Worm (Caenorhabditis elegans) whole organism, late embryonic: ENCODE measurements around the gene ZK809.1.
A peak's percentile ranks its signal among the peaks of the same experiment; 100 is the strongest.

ENCODE experiments used
- C38D4.7 ChIP-seq: fragments of 200-800 bp; sonication (Bioruptor generic); optimal IDR thresholded peaks from 2 replicates; lab custom pipeline; 2018; ENCODE audit warnings: mild to moderate bottlenecking, missing genetic modification characterization, moderate library complexity, missing compliant biosample characterization
- F13H6.1 ChIP-seq: sonication (generic microtip); optimal IDR thresholded peaks from 2 replicates; lab custom pipeline; 2016; ENCODE audit warnings: missing genetic modification characterization, missing compliant biosample characterization
- K02D7.2 ChIP-seq: sonication (generic microtip); optimal IDR thresholded peaks from 2 replicates; lab custom pipeline; 2017; ENCODE audit warnings: mild to moderate bottlenecking, missing genetic modification characterization, missing compliant biosample characterization
- K09A11.1 ChIP-seq: sonication (generic microtip); optimal IDR thresholded peaks from 2 replicates; lab custom pipeline; 2017; ENCODE audit warnings: antibody characterized with exemption, mild to moderate bottlenecking, missing genetic modification characterization, missing compliant biosample characterization; ENCODE audit not compliant: insufficient read depth
- T23F11.4 ChIP-seq: fragments of 200-800 bp; sonication (Bioruptor generic); optimal IDR thresholded peaks from 2 replicates; lab custom pipeline; 2018; ENCODE audit warnings: mild to moderate bottlenecking, missing genetic modification characterization, missing compliant biosample characterization
- ceh-18 ChIP-seq: sonication (generic microtip); optimal IDR thresholded peaks from 2 replicates; lab custom pipeline; 2016; ENCODE audit warnings: missing genetic modification characterization, missing compliant biosample characterization
- ceh-2 ChIP-seq: sonication (generic microtip); optimal IDR thresholded peaks from 2 replicates; lab custom pipeline; 2016; ENCODE audit warnings: missing genotype, missing genetic modification characterization, missing compliant biosample characterization
- ceh-24 ChIP-seq: sonication (generic microtip); optimal IDR thresholded peaks from 2 replicates; lab custom pipeline; 2016; ENCODE audit warnings: mild to moderate bottlenecking, missing genetic modification characterization, missing compliant biosample characterization
- ceh-30 ChIP-seq: fragments of 150-350 bp; optimal IDR thresholded peaks from 2 replicates; lab custom pipeline; 2014; ENCODE audit warnings: missing biosample characterization, missing genetic modification characterization
- ceh-31 ChIP-seq: sonication (generic microtip); optimal IDR thresholded peaks from 2 replicates; lab custom pipeline; 2016; ENCODE audit warnings: missing genetic modification characterization, missing compliant biosample characterization
- ceh-34 ChIP-seq: sonication (generic microtip); optimal IDR thresholded peaks from 2 replicates; lab custom pipeline; 2016; ENCODE audit warnings: mild to moderate bottlenecking, missing genetic modification characterization, missing compliant biosample characterization
- ceh-45 ChIP-seq: fragments of 200-800 bp; sonication (Bioruptor generic); IDR thresholded peaks from 2 replicates; pipeline ENCODE4 v1.3.6; 2022; ENCODE audit warnings: missing genetic modification reagents, missing genetic modification characterization, missing compliant biosample characterization
- ceh-48 ChIP-seq: sonication (generic microtip); optimal IDR thresholded peaks from 2 replicates; lab custom pipeline; 2016; ENCODE audit warnings: missing genetic modification characterization, inconsistent platforms, missing compliant biosample characterization
- dmd-4 ChIP-seq: sonication (generic microtip); optimal IDR thresholded peaks from 2 replicates; lab custom pipeline; 2016; ENCODE audit warnings: borderline replicate concordance, missing genetic modification characterization, missing compliant biosample characterization
- dve-1 ChIP-seq: sonication (generic microtip); optimal IDR thresholded peaks from 2 replicates; lab custom pipeline; 2017; ENCODE audit warnings: antibody characterized with exemption, mild to moderate bottlenecking, missing genetic modification characterization, missing compliant biosample characterization
- elt-2 ChIP-seq: sonication (generic microtip); optimal IDR thresholded peaks from 2 replicates; lab custom pipeline; 2016; ENCODE audit warnings: missing genetic modification reagents, missing genetic modification characterization, missing compliant biosample characterization
- elt-4 ChIP-seq: sonication (generic microtip); optimal IDR thresholded peaks from 2 replicates; lab custom pipeline; 2016; ENCODE audit warnings: missing genetic modification characterization, missing compliant biosample characterization
- ets-4 ChIP-seq: sonication (generic microtip); optimal IDR thresholded peaks from 2 replicates; lab custom pipeline; 2016; ENCODE audit warnings: missing genetic modification characterization, missing compliant biosample characterization
- eyg-1 ChIP-seq: sonication (generic microtip); optimal IDR thresholded peaks from 2 replicates; lab custom pipeline; 2016; ENCODE audit warnings: missing genotype, missing genetic modification characterization, missing compliant biosample characterization
- fax-1 ChIP-seq: sonication (generic microtip); optimal IDR thresholded peaks from 2 replicates; lab custom pipeline; 2016; ENCODE audit warnings: missing genotype, missing genetic modification characterization, missing compliant biosample characterization
- fkh-6 ChIP-seq: sonication (generic microtip); optimal IDR thresholded peaks from 2 replicates; lab custom pipeline; 2016; ENCODE audit warnings: missing genetic modification characterization, missing compliant biosample characterization
- hlh-15 ChIP-seq: sonication (generic microtip); optimal IDR thresholded peaks from 2 replicates; lab custom pipeline; 2016; ENCODE audit warnings: missing genetic modification characterization, missing compliant biosample characterization
- hlh-8 ChIP-seq: sonication (generic microtip); optimal IDR thresholded peaks from 2 replicates; lab custom pipeline; 2016; ENCODE audit warnings: missing genotype, missing genetic modification characterization, missing compliant biosample characterization
- lim-6 ChIP-seq: sonication (generic microtip); optimal IDR thresholded peaks from 2 replicates; lab custom pipeline; 2016; ENCODE audit warnings: missing genetic modification characterization, missing compliant biosample characterization
- lin-11 ChIP-seq: fragments of 200-800 bp; sonication (Bioruptor generic); optimal IDR thresholded peaks from 2 replicates; lab custom pipeline; 2018; ENCODE audit warnings: mild to moderate bottlenecking, missing genetic modification characterization, missing compliant biosample characterization
- mec-3 ChIP-seq: sonication (generic microtip); optimal IDR thresholded peaks from 2 replicates; lab custom pipeline; 2016; ENCODE audit warnings: borderline replicate concordance, missing genetic modification characterization, missing compliant biosample characterization
- nfya-1 ChIP-seq: sonication (generic microtip); optimal IDR thresholded peaks from 2 replicates; lab custom pipeline; 2017; ENCODE audit warnings: missing genetic modification characterization, mild to moderate bottlenecking, missing compliant biosample characterization, antibody characterized with exemption, moderate library complexity
- nhr-232 ChIP-seq: sonication (generic microtip); optimal IDR thresholded peaks from 2 replicates; lab custom pipeline; 2016; ENCODE audit warnings: missing genetic modification characterization, missing compliant biosample characterization
- npax-4 ChIP-seq: sonication (generic microtip); optimal IDR thresholded peaks from 2 replicates; lab custom pipeline; 2016; ENCODE audit warnings: missing genetic modification characterization, missing compliant biosample characterization
- odd-2 ChIP-seq: sonication (generic microtip); optimal IDR thresholded peaks from 2 replicates; lab custom pipeline; 2017; ENCODE audit warnings: antibody characterized with exemption, mild to moderate bottlenecking, missing genetic modification characterization, missing compliant biosample characterization
- pag-3 ChIP-seq: sonication (generic microtip); optimal IDR thresholded peaks from 2 replicates; lab custom pipeline; 2016; ENCODE audit warnings: missing compliant biosample characterization, missing genetic modification characterization, borderline replicate concordance
- pat-9 ChIP-seq: fragments of 200-800 bp; sonication (Bioruptor generic); optimal IDR thresholded peaks from 2 replicates; lab custom pipeline; 2018; ENCODE audit warnings: mild to moderate bottlenecking, missing genetic modification characterization, moderate library complexity, missing compliant biosample characterization
- pax-1 ChIP-seq: fragments of 150-350 bp; optimal IDR thresholded peaks from 2 replicates; lab custom pipeline; 2014; ENCODE audit warnings: missing biosample characterization, missing genetic modification characterization
- pha-2 ChIP-seq: sonication (generic microtip); optimal IDR thresholded peaks from 2 replicates; lab custom pipeline; 2017; ENCODE audit warnings: mild to moderate bottlenecking, missing genetic modification characterization, missing compliant biosample characterization
- pha-4 ChIP-seq: fragments of 150-350 bp; optimal IDR thresholded peaks from 2 replicates; lab custom pipeline; 2018; ENCODE audit warnings: missing biosample characterization, missing genetic modification reagents, missing genetic modification characterization
- pros-1 ChIP-seq: fragments of 150-350 bp; optimal IDR thresholded peaks from 2 replicates; lab custom pipeline; 2014; ENCODE audit warnings: missing biosample characterization, missing genetic modification reagents, missing genetic modification characterization
- rnt-1 ChIP-seq: sonication (generic microtip); optimal IDR thresholded peaks from 2 replicates; lab custom pipeline; 2016; ENCODE audit warnings: missing genetic modification characterization, missing compliant biosample characterization
- syd-9 ChIP-seq: sonication (generic microtip); optimal IDR thresholded peaks from 2 replicates; lab custom pipeline; 2016; ENCODE audit warnings: mild to moderate bottlenecking, missing genetic modification characterization, moderate library complexity, missing compliant biosample characterization
- tbx-2 ChIP-seq: sonication (generic microtip); optimal IDR thresholded peaks from 2 replicates; lab custom pipeline; 2016; ENCODE audit warnings: missing genetic modification characterization, missing compliant biosample characterization
- tbx-7 ChIP-seq: sonication (generic microtip); optimal IDR thresholded peaks from 2 replicates; lab custom pipeline; 2016; ENCODE audit warnings: missing genotype, missing genetic modification characterization, missing compliant biosample characterization
- unc-3 ChIP-seq, 2 experiments: fragments of 200-800 bp in 1 of 2; sonication (Bioruptor generic) in 1 of 2; sonication (generic microtip) in 1 of 2; conservative IDR thresholded peaks in 1 of 2; optimal IDR thresholded peaks in 1 of 2; 2 replicates each; pipeline versions ENCODE4 v1.3.6 to Lab custom; 2016 to 2022; ENCODE audit warnings: missing compliant biosample characterization in 2 of 2, missing genetic modification characterization in 2 of 2, missing genetic modification reagents in 1 of 2
- unc-42 ChIP-seq: sonication (generic microtip); optimal IDR thresholded peaks from 2 replicates; lab custom pipeline; 2016; ENCODE audit warnings: missing genotype, missing genetic modification characterization, missing compliant biosample characterization
- unc-55 ChIP-seq: sonication (generic microtip); optimal IDR thresholded peaks from 2 replicates; lab custom pipeline; 2017; ENCODE audit warnings: missing biosample characterization, missing genetic modification reagents, missing genetic modification characterization
- zip-5 ChIP-seq: sonication (generic microtip); optimal IDR thresholded peaks from 2 replicates; lab custom pipeline; 2016; ENCODE audit warnings: missing genetic modification characterization, missing compliant biosample characterization

The ZK809.1 gene

DNA sequence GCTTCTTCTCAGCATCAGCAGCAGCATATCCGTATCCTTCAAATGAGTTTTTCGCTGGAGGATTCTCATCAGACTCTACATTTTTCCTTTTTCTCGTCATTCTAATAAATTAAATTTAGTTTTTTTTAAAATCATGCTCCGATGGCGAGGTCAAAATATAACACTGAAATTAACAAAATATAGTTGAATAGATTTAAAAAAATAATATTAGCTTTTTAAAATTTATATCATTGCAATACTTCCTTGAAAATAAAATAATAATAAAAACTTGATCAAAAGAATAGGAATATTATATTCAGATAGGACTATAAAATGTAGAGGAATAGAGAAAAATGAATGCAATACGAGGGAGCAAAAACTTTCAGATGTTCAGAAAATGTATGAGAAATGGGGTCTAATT lies 46.1 kb downstream of the ZK809.1 start, which contains the start of gene ZK792.5:
ZK792.5 (minus strand) TSS at position 101 of the 400 bp plus-strand sequence.
- TF ChIP-seq dve-1 (tag; lab: Kevin White, UChicago) = no peak
- TF ChIP-seq ets-4 (tag; lab: Kevin White, UChicago) = no peak
- TF ChIP-seq pax-1 (tag; lab: Kevin White, UChicago) = no peak
- TF ChIP-seq K09A11.1 = no peak
- no peak for TF ChIP-seq unc-55 (GFP tag; lab: Kevin White, UChicago)
- no peak for TF ChIP-seq npax-4 (tag; lab: Kevin White, UChicago)
- no peak for TF ChIP-seq K02D7.2 (tag; lab: Kevin White, UChicago)
- TF ChIP-seq pros-1 (tag; lab: Kevin White, UChicago) = no peak
- TF ChIP-seq zip-5 (tag; lab: Kevin White, UChicago) = no peak
- no peak for TF ChIP-seq lin-11 (tag; lab: Kevin White, UChicago)
- no peak for TF ChIP-seq rnt-1 (tag; lab: Kevin White, UChicago)
- no peak for TF ChIP-seq dmd-4 (tag; lab: Kevin White, UChicago)
- TF ChIP-seq, all 69 proteins: peak for 0

DNA sequence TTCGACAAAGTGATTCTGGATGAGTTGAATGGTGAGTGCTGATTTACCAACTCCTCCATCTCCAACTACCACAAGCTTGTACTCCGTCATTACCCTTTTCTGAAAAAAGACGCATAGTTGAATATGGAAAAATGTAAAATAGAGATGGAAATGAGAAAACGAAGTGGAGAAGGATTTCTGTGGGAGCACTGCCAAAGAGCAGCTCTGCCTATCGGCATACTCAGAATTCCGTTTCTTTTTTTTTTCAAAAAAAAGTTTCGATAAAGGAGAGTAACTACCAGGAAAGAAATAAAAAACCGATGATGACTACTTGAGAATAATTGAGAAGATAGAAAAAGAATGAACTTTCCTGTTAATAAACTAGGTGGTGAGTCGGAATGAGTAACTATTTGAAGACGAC lies 49.1 kb downstream of the ZK809.1 start, which contains the start of gene let-60:
let-60 (minus strand) TSS at position 101 of the 400 bp plus-strand sequence.
- TF ChIP-seq T23F11.4 (no peak), dmd-4 (tag; lab: Kevin White, UChicago) (no peak), mec-3 (no peak), lim-6 (tag; lab: Kevin White, UChicago) (no peak), C38D4.7 (GFP tag; lab: Kevin White, UChicago) (no peak), ceh-45 (GFP tag; lab: Robert Waterston, UW) (no peak), pha-4 (tag; lab: Kevin White, UChicago) (no peak), hlh-15 (tag; lab: Kevin White, UChicago) (no peak), ceh-30 (tag; lab: Kevin White, UChicago) (no peak), eyg-1 (tag; lab: Kevin White, UChicago) (no peak), K09A11.1 (no peak), rnt-1 (tag; lab: Kevin White, UChicago) (no peak)

DNA sequence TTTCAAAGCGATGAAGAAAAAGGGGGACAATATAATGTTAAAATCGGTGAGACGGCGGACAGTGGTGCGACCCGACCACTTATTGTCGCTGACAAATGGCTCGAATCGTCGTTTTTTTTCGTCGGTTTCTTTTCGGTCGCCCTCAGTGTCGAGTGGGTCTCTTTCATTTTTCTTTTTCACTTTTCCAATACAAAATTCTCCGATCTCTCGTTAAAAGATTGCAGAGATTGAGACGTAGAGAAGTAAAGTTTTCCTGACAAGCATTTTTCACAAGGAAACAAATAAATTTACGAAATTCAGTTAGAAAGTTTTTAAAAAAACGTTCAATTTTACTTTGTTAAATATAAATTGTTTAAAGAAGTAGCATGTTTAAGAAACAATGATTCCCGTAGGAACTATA lies 49.6 kb downstream of the ZK809.1 start:
- TF ChIP-seq ceh-24 (no peak), lim-6 (tag; lab: Kevin White, UChicago) (no peak), T23F11.4 (no peak), hlh-8 (tag; lab: Kevin White, UChicago) (no peak), tbx-2 (tag; lab: Kevin White, UChicago) (no peak), pros-1 (tag; lab: Kevin White, UChicago) (no peak), pat-9 (no peak), dmd-4 (tag; lab: Kevin White, UChicago) (no peak), F13H6.1 (no peak), ceh-2 (tag; lab: Kevin White, UChicago) (no peak), fkh-6 (tag; lab: Kevin White, UChicago) (no peak), unc-42 (no peak), ceh-18 (no peak), pax-1 (tag; lab: Kevin White, UChicago) (no peak)

DNA sequence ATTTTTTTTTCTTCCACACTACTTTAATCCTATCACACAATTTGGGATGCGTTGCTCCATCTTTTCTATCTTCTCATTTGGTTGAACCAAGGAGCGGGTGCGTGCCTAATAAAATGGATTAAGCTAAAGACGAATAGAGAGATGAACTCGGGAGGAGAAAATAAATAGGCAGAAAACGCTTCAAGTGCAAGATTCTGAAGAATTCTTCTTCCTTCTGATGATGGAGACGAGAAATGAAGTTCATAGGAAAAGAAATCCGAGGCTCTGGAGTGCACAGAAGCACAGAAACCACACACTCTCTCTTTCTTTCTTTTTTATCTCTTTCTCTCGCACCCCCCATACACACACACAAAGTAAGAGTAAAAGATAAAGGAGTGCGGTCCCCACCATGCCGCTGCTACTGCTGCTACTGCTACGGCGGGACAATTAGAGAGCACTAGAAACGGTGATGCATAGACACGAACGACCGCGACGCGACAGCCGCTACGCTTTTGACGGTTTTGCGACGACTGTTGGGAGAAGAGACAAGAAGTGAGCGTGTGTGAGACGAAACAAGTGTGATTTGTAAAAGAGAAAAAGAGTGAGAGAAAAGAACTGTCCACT lies 50.3 kb downstream of the ZK809.1 start:
- TF ChIP-seq ceh-34 (tag; lab: Kevin White, UChicago) (peak; percentile 69), pros-1 (tag; lab: Kevin White, UChicago) (no peak), ceh-18 (peak; percentile 88), mec-3 (no peak), ceh-2 (tag; lab: Kevin White, UChicago) (peak; percentile 11), syd-9 (tag; lab: Kevin White, UChicago) (peak; percentile 52), fkh-6 (tag; lab: Kevin White, UChicago) (no peak), elt-4 (tag; lab: Kevin White, UChicago) (no peak), elt-2 (peak; percentile 91), ceh-31 (peak; percentile 82), dmd-4 (tag; lab: Kevin White, UChicago) (no peak), T23F11.4 (no peak), nfya-1 (tag; lab: Kevin White, UChicago) (peak; percentile 81), pha-2 (peak; percentile 45), odd-2 (tag; lab: Kevin White, UChicago) (peak; percentile 18), tbx-7 (peak; percentile 1), pag-3 (tag; lab: Kevin White, UChicago) (no peak), rnt-1 (tag; lab: Kevin White, UChicago) (peak; percentile 81), unc-3 (GFP tag; conservative IDR thresholded peaks at IDR 0.05; lab: Robert Waterston, UW) (no peak), unc-3 (tag; optimal IDR thresholded peaks at IDR 0.05; lab: Kevin White, UChicago) (no peak), ceh-48 (tag; lab: Kevin White, UChicago) (no peak), nhr-232 (tag; lab: Kevin White, UChicago) (no peak), fax-1 (tag; lab: Kevin White, UChicago) (no peak)
